Fruit fly (Drosophila melanogaster): ENCODE results near the gene CG31975.

The CG31975 gene

DNA sequence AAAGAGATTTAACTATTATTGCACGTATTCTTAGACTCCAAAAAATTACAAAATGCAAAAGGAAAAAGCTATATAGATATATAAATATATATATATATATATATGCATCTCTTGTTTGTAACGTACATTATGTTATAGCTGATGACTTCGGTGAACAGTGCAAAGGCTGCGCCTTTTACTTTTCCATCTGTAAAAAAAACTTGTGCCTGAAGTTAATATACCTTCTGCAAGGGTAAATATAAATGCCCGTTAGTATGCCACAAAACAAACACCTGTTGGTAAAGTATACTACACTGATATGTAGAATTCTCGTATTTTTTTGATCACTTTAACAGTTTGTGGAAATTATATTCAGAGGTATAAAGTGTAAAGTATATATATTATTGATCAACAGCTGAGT is 2.7 kb downstream of the CG31975 start:
- TF ChIP-seq Asciz (GFP tag; optimal IDR thresholded peaks at IDR 0.05) (no peak), CG8478 (optimal IDR thresholded peaks at IDR 0.05) (no peak), CG17359 (tag; optimal IDR thresholded peaks at IDR 0.05) (peak; percentile 17), CG17612 (GFP tag; IDR thresholded peaks at IDR 0.05) (peak; percentile 54; the same call in 1 of the 2 replicates), D19A (tag; optimal IDR thresholded peaks at IDR 0.05) (peak; percentile 63), CG2199 (GFP tag; IDR thresholded peaks at IDR 0.05) (0 out of 3 replicates have a peak, but pooled peaks have one; percentile 34), HmgZ (tag; optimal IDR thresholded peaks at IDR 0.05) (peak; percentile 47), ase (GFP tag; IDR thresholded peaks at IDR 0.05) (no peak), Spps (tag; optimal IDR thresholded peaks at IDR 0.05) (no peak), CG7556 (GFP tag; optimal IDR thresholded peaks at IDR 0.05) (no peak), row (GFP tag; IDR thresholded peaks at IDR 0.05) (0 out of 3 replicates have a peak, but pooled peaks have one; percentile 6), bab2 (GFP tag; optimal IDR thresholded peaks at IDR 0.05) (no peak), Bgb (GFP tag; IDR thresholded peaks at IDR 0.05; ENCODE audit: partially characterized antibody) (0 out of 2 replicates have a peak, but pooled peaks have one; percentile 23), chm (GFP tag; IDR thresholded peaks at IDR 0.05) (no peak), BtbVII (GFP tag; optimal IDR thresholded peaks at IDR 0.05) (peak; percentile 1), NfI (GFP tag; optimal IDR thresholded peaks at IDR 0.05) (peak; percentile 2), Tbp (GFP tag; optimal IDR thresholded peaks at IDR 0.05) (no peak), CG8290 (GFP tag; optimal IDR thresholded peaks at IDR 0.05) (peak; percentile 45), CG8290 (tag; optimal IDR thresholded peaks at IDR 0.05) (peak in 1 of 2 experiments; percentile 45), Dfd (GFP tag; optimal IDR thresholded peaks at IDR 0.05) (no peak), CG12104 (GFP tag; optimal IDR thresholded peaks at IDR 0.05) (no peak), CTCF (GFP tag; optimal IDR thresholded peaks at IDR 0.05) (peak; percentile 60), CG2712 (tag; optimal IDR thresholded peaks at IDR 0.05) (peak; percentile 10), amos (GFP tag; IDR thresholded peaks at IDR 0.05; ENCODE audit: partially characterized antibody) (peak; percentile 33; the same call in 1 of the 2 replicates), HHEX (GFP tag; optimal IDR thresholded peaks at IDR 0.05) (peak; percentile 28), pan (optimal IDR thresholded peaks at IDR 0.05) (no peak), pan (GFP tag; optimal IDR thresholded peaks at IDR 0.05 in 1 of 2, IDR thresholded peaks at IDR 0.05 in 1 of 2) (no peak), lab (GFP tag; optimal IDR thresholded peaks at IDR 0.05) (peak; percentile 22), CG9932 (GFP tag; IDR thresholded peaks at IDR 0.05) (peak; percentile 26; the same call in 1 of the 2 replicates), Med (GFP tag) (peak; percentile 59), CG13894 (tag; optimal IDR thresholded peaks at IDR 0.05) (peak; percentile 43), Xrp1 (GFP tag; IDR thresholded peaks at IDR 0.05) (0 out of 2 replicates have a peak, but pooled peaks have one; percentile 16), kah (GFP tag; optimal IDR thresholded peaks at IDR 0.05) (peak; percentile 3), Myb (GFP tag; optimal IDR thresholded peaks at IDR 0.05) (no peak), CG8944 (GFP tag; optimal IDR thresholded peaks at IDR 0.05) (no peak)

dm6 chr2L:136747-137709 is 3.8 kb downstream of the CG31975 start:
- TF ChIP-seq CG11247 (GFP tag; IDR thresholded peaks at IDR 0.05) (no peak), shn (GFP tag; optimal IDR thresholded peaks at IDR 0.05) (no peak), Ets65A (GFP tag) (peak; percentile 65), cwo (GFP tag; optimal IDR thresholded peaks at IDR 0.05) (peak; percentile 35), Ada2b (GFP tag; IDR thresholded peaks at IDR 0.05) (no peak), Deaf1 (tag; optimal IDR thresholded peaks at IDR 0.05) (no peak), Stat92E (GFP tag; optimal IDR thresholded peaks at IDR 0.05) (no peak), CG1792 (GFP tag; optimal IDR thresholded peaks at IDR 0.05) (no peak), Pdp1 (GFP tag; optimal IDR thresholded peaks at IDR 0.05) (peak in 1 of 2 experiments; percentile 71), CG10366 (GFP tag; IDR thresholded peaks at IDR 0.05) (no peak), yki (optimal IDR thresholded peaks at IDR 0.05) (no peak), salm (tag; optimal IDR thresholded peaks at IDR 0.05) (no peak), CG10147 (GFP tag; optimal IDR thresholded peaks at IDR 0.05) (no peak), caup (GFP tag; optimal IDR thresholded peaks at IDR 0.05; ENCODE audit: severe bottlenecking) (peak; percentile 16), Bgb (GFP tag; IDR thresholded peaks at IDR 0.05; ENCODE audit: partially characterized antibody) (no peak), vnd (GFP tag; IDR thresholded peaks at IDR 0.05; ENCODE audit: partially characterized antibody) (no peak), exex (tag; optimal IDR thresholded peaks at IDR 0.05) (peak; percentile 96)
